Worm (Caenorhabditis elegans) whole organism, L2 larva: ENCODE data around the gene F07A11.4.

Experiments used
- C34F6.9 ChIP-seq: fragments of 150-350 bp; optimal IDR thresholded peaks from 2 replicates; lab custom pipeline; 2014; ENCODE audit warnings: missing biosample characterization, missing genetic modification characterization
- F13H6.1 ChIP-seq: sonication (generic microtip); optimal IDR thresholded peaks from 2 replicates; lab custom pipeline; 2016; ENCODE audit warnings: missing genetic modification characterization, missing compliant biosample characterization
- R02D3.7 ChIP-seq: fragments of 150-350 bp; optimal IDR thresholded peaks from 2 replicates; lab custom pipeline; 2014; ENCODE audit warnings: missing biosample characterization, missing genetic modification characterization
- Y55F3AM.14 ChIP-seq: fragments of 200-800 bp; sonication (Bioruptor generic); optimal IDR thresholded peaks from 2 replicates; lab custom pipeline; 2018; ENCODE audit warnings: mild to moderate bottlenecking, missing genetic modification characterization, missing compliant biosample characterization
- ZK546.5 ChIP-seq: sonication (generic microtip); optimal IDR thresholded peaks from 2 replicates; lab custom pipeline; 2017; ENCODE audit warnings: missing biosample characterization, missing genetic modification characterization
- alr-1 ChIP-seq: fragments of 150-350 bp; optimal IDR thresholded peaks from 2 replicates; lab custom pipeline; 2014; ENCODE audit warnings: missing biosample characterization, missing genetic modification characterization
- aly-2 ChIP-seq: fragments of 150-350 bp; optimal IDR thresholded peaks from 2 replicates; lab custom pipeline; 2014; ENCODE audit warnings: missing biosample characterization, missing genetic modification characterization
- ama-1 ChIP-seq: fragments of 150-350 bp; optimal IDR thresholded peaks from 2 replicates; lab custom pipeline; 2018; ENCODE audit warnings: inconsistent platforms
- ceh-16 ChIP-seq: fragments of 150-350 bp; optimal IDR thresholded peaks from 2 replicates; lab custom pipeline; 2014; ENCODE audit warnings: missing biosample characterization, missing genetic modification characterization
- ceh-82 ChIP-seq: fragments of 150-350 bp; optimal IDR thresholded peaks from 2 replicates; lab custom pipeline; 2014; ENCODE audit warnings: missing biosample characterization, missing genetic modification characterization
- crh-2 ChIP-seq: sonication (generic microtip); optimal IDR thresholded peaks from 2 replicates; lab custom pipeline; 2017; ENCODE audit warnings: missing biosample characterization, missing genetic modification characterization
- dmd-4 ChIP-seq: sonication (generic microtip); optimal IDR thresholded peaks from 2 replicates; lab custom pipeline; 2017; ENCODE audit warnings: missing biosample characterization, missing genetic modification characterization
- egl-27 ChIP-seq: sonication (generic microtip); optimal IDR thresholded peaks from 3 replicates; lab custom pipeline; 2017; ENCODE audit warnings: missing biosample characterization, missing genetic modification reagents, missing genetic modification characterization
- elt-1 ChIP-seq: fragments of 150-350 bp; optimal IDR thresholded peaks from 2 replicates; lab custom pipeline; 2014; ENCODE audit warnings: missing biosample characterization, missing genetic modification characterization
- elt-3 ChIP-seq: sonication (generic microtip); optimal IDR thresholded peaks from 2 replicates; lab custom pipeline; 2017; ENCODE audit warnings: missing biosample characterization, missing genetic modification characterization
- fos-1 ChIP-seq: fragments of 150-350 bp; optimal IDR thresholded peaks from 2 replicates; lab custom pipeline; 2014; ENCODE audit warnings: missing biosample characterization, missing genetic modification characterization
- gmeb-1 ChIP-seq: fragments of 150-350 bp; optimal IDR thresholded peaks from 2 replicates; lab custom pipeline; 2014; ENCODE audit warnings: missing biosample characterization, missing genetic modification characterization
- lin-11 ChIP-seq: fragments of 150-350 bp; sonication (generic microtip); optimal IDR thresholded peaks from 2 replicates; lab custom pipeline; 2014; ENCODE audit warnings: missing biosample characterization, missing genetic modification characterization, inconsistent platforms, mixed read lengths
- lin-13 ChIP-seq: fragments of 150-350 bp; optimal IDR thresholded peaks from 2 replicates; lab custom pipeline; 2014; ENCODE audit warnings: missing biosample characterization, missing genetic modification reagents, missing genetic modification characterization
- lin-39 ChIP-seq: fragments of 150-350 bp; optimal IDR thresholded peaks from 2 replicates; lab custom pipeline; 2014; ENCODE audit warnings: missing biosample characterization, missing genetic modification reagents, missing genetic modification characterization
- mab-5 ChIP-seq: fragments of 150-350 bp; optimal IDR thresholded peaks from 2 replicates; lab custom pipeline; 2014; ENCODE audit warnings: missing biosample characterization, missing genetic modification characterization
- mbf-1 ChIP-seq: sonication (generic microtip); optimal IDR thresholded peaks from 2 replicates; lab custom pipeline; 2017; ENCODE audit warnings: missing biosample characterization, missing genetic modification characterization
- nhr-10 ChIP-seq: sonication (generic microtip); optimal IDR thresholded peaks from 2 replicates; lab custom pipeline; 2017; ENCODE audit warnings: missing biosample characterization, missing genetic modification characterization
- nhr-11 ChIP-seq: fragments of 150-350 bp; optimal IDR thresholded peaks from 2 replicates; lab custom pipeline; 2014; ENCODE audit warnings: missing biosample characterization, missing genetic modification characterization
- nhr-12 ChIP-seq: fragments of 150-350 bp; optimal IDR thresholded peaks from 2 replicates; lab custom pipeline; 2014; ENCODE audit warnings: missing biosample characterization, missing genetic modification characterization
- nhr-129 ChIP-seq: fragments of 150-350 bp; optimal IDR thresholded peaks from 2 replicates; lab custom pipeline; 2014; ENCODE audit warnings: missing biosample characterization, missing genetic modification characterization
- nhr-21 ChIP-seq: fragments of 150-350 bp; optimal IDR thresholded peaks from 2 replicates; lab custom pipeline; 2014; ENCODE audit warnings: missing biosample characterization, missing genetic modification characterization
- nhr-23 ChIP-seq: fragments of 150-350 bp; optimal IDR thresholded peaks from 2 replicates; lab custom pipeline; 2014; ENCODE audit warnings: missing biosample characterization, missing genetic modification reagents, missing genetic modification characterization
- nhr-237 ChIP-seq: fragments of 150-350 bp; optimal IDR thresholded peaks from 2 replicates; lab custom pipeline; 2014; ENCODE audit warnings: missing biosample characterization, missing genetic modification characterization
- nhr-25 ChIP-seq: fragments of 150-350 bp; sonication (generic microtip); optimal IDR thresholded peaks from 3 replicates; lab custom pipeline; 2014; ENCODE audit warnings: missing biosample characterization, missing genetic modification characterization
- nhr-6 ChIP-seq: fragments of 150-350 bp; optimal IDR thresholded peaks from 2 replicates; lab custom pipeline; 2014; ENCODE audit warnings: missing biosample characterization, missing genetic modification characterization
- nhr-77 ChIP-seq: fragments of 150-350 bp; optimal IDR thresholded peaks from 2 replicates; lab custom pipeline; 2014; ENCODE audit warnings: missing biosample characterization, missing genetic modification characterization
- peb-1 ChIP-seq: fragments of 150-350 bp; optimal IDR thresholded peaks from 2 replicates; lab custom pipeline; 2014; ENCODE audit warnings: missing biosample characterization, missing genetic modification characterization
- sem-4 ChIP-seq: fragments of 150-350 bp; optimal IDR thresholded peaks from 2 replicates; lab custom pipeline; 2014; ENCODE audit warnings: missing biosample characterization, missing genetic modification reagents, missing genetic modification characterization
- skn-1 ChIP-seq: sonication (generic microtip); optimal IDR thresholded peaks from 2 replicates; lab custom pipeline; 2017; ENCODE audit warnings: missing biosample characterization, missing genetic modification characterization
- sma-3 ChIP-seq: sonication (generic microtip); optimal IDR thresholded peaks from 2 replicates; lab custom pipeline; 2016; ENCODE audit warnings: missing genetic modification reagents, missing genetic modification characterization, missing compliant biosample characterization
- sma-9 ChIP-seq, 2 experiments: fragments of 150-350 bp in 1 of 2; sonication (generic microtip) in 1 of 2; optimal IDR thresholded peaks; 2 replicates each; lab custom pipeline; 2014 to 2016; ENCODE audit warnings: missing genetic modification characterization in 2 of 2, mild to moderate bottlenecking in 1 of 2, missing biosample characterization in 1 of 2, missing compliant biosample characterization in 1 of 2, missing genetic modification reagents in 1 of 2, moderate library complexity in 1 of 2
- snpc-4 ChIP-seq: fragments of 150-350 bp; optimal IDR thresholded peaks from 2 replicates; lab custom pipeline; 2014; ENCODE audit warnings: missing biosample characterization, missing genetic modification characterization
- unc-39 ChIP-seq: fragments of 150-350 bp; optimal IDR thresholded peaks from 2 replicates; lab custom pipeline; 2014; ENCODE audit warnings: missing biosample characterization, missing genetic modification characterization
- unc-55 ChIP-seq: fragments of 150-350 bp; sonication (generic microtip); optimal IDR thresholded peaks from 3 replicates; lab custom pipeline; 2014; ENCODE audit warnings: missing biosample characterization, missing genetic modification reagents, missing genetic modification characterization
- zag-1 ChIP-seq: fragments of 150-350 bp; optimal IDR thresholded peaks from 2 replicates; lab custom pipeline; 2014; ENCODE audit warnings: missing biosample characterization, missing genetic modification characterization
- ztf-1 ChIP-seq: fragments of 200-800 bp; sonication (Bioruptor generic); conservative IDR thresholded peaks from 2 replicates; pipeline ENCODE4 v1.3.6; 2022; ENCODE audit warnings: missing genetic modification characterization, missing compliant biosample characterization
- ztf-11 ChIP-seq: sonication (generic microtip); optimal IDR thresholded peaks from 2 replicates; lab custom pipeline; 2017; ENCODE audit warnings: missing biosample characterization, missing genetic modification characterization
- ztf-4 ChIP-seq: fragments of 150-350 bp; optimal IDR thresholded peaks from 2 replicates; lab custom pipeline; 2014; ENCODE audit warnings: missing biosample characterization, missing genetic modification characterization

F07A11.4 gene

ce11 chrII:11566970-11567711 is 33.7 kb upstream of the F07A11.4 start, which contains the start of gene F54D5.5:
Gene F54D5.5, minus strand, starts transcription at chrII:11567020.
- TF ChIP-seq ZK546.5 (tag; lab: Kevin White, UChicago) = no peak
- no peak for TF ChIP-seq ztf-11 (tag; lab: Kevin White, UChicago)
- no peak for TF ChIP-seq lin-13
- no peak for TF ChIP-seq nhr-25 (tag; lab: Kevin White, UChicago)
- TF ChIP-seq nhr-12 (tag; lab: Kevin White, UChicago) = no peak
- TF ChIP-seq peb-1 (tag; lab: Kevin White, UChicago) = no peak
- TF ChIP-seq fos-1 (tag; lab: Kevin White, UChicago) = no peak
- TF ChIP-seq mab-5 (tag; lab: Kevin White, UChicago) = peak; percentile 2
- TF ChIP-seq ceh-82 (tag; lab: Kevin White, UChicago) = no peak
- no peak for TF ChIP-seq ztf-1 (GFP tag; lab: Robert Waterston, UW)
- no peak for TF ChIP-seq ztf-4
- TF ChIP-seq lin-39 (tag; lab: Kevin White, UChicago) = peak; percentile 77
- no peak for TF ChIP-seq zag-1
- no peak for TF ChIP-seq egl-27 (tag; lab: Kevin White, UChicago)
- TF ChIP-seq sem-4 (tag; lab: Kevin White, UChicago) = no peak
- no peak for TF ChIP-seq crh-2 (tag; lab: Kevin White, UChicago)
- no peak for TF ChIP-seq elt-1
- TF ChIP-seq mbf-1 = no peak
- peak; percentile 54 for TF ChIP-seq nhr-129
- TF ChIP-seq snpc-4 (tag; lab: Kevin White, UChicago) = no peak
- TF ChIP-seq F13H6.1 (tag; lab: Kevin White, UChicago) = peak; percentile 5
- TF ChIP-seq dmd-4 (tag; lab: Kevin White, UChicago) = no peak
- TF ChIP-seq lin-11 (tag; lab: Kevin White, UChicago) = peak; percentile 33
- TF ChIP-seq alr-1 (tag; lab: Kevin White, UChicago) = no peak
- TF ChIP-seq nhr-21 (tag; lab: Kevin White, UChicago) = no peak
- TF ChIP-seq sma-9 (GFP tag; optimal IDR thresholded peaks at IDR 0.05; lab: Kevin White, UChicago) = no peak
- TF ChIP-seq sma-9 (tag; optimal IDR thresholded peaks at IDR 0.05; lab: Kevin White, UChicago) = no peak
- TF ChIP-seq sma-3 = no peak
- TF ChIP-seq aly-2 = no peak
- TF ChIP-seq skn-1 = no peak
- TF ChIP-seq nhr-237 (tag; lab: Kevin White, UChicago) = no peak
- TF ChIP-seq nhr-6 = no peak
- no peak for TF ChIP-seq elt-3 (tag; lab: Kevin White, UChicago)
- TF ChIP-seq R02D3.7 (tag; lab: Kevin White, UChicago) = no peak
- no peak for TF ChIP-seq gmeb-1
- TF ChIP-seq ama-1 (lab: Kevin White, UChicago) = no peak
- no peak for TF ChIP-seq ceh-16 (tag; lab: Kevin White, UChicago)
- peak; percentile 34 for TF ChIP-seq unc-55 (GFP tag; lab: Kevin White, UChicago)
- no peak for TF ChIP-seq nhr-23 (tag; lab: Kevin White, UChicago)
- TF ChIP-seq nhr-11 (tag; lab: Kevin White, UChicago) = no peak
- TF ChIP-seq unc-39 = no peak
- TF ChIP-seq nhr-77 (tag; lab: Kevin White, UChicago) = no peak
- TF ChIP-seq nhr-10 (tag; lab: Kevin White, UChicago) = no peak
- no peak for TF ChIP-seq Y55F3AM.14 (GFP tag; lab: Kevin White, UChicago)
- peak; percentile 7 for TF ChIP-seq C34F6.9
- TF ChIP-seq, all 48 proteins: peak for 7

DNA sequence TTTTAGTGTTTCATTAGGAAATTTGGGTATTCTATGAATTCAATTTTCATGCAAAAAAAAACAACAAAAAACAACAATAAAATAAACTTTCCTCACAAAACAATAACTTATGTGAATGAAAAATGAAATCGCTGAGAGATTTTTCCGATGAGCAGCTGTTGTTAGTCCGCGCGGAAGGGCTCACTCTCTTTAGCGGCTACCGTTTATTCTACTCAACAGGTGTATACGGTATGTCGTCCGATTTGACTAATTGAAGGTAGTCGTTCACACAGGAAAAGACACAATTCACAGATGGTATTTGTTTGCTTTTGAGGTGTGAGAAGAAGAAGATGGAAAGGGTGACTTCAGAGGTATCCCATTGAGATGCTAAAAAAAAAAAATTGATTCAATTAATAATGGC is 32.1 kb upstream of the F07A11.4 start:
- TF ChIP-seq sma-3 (no peak), F13H6.1 (tag; lab: Kevin White, UChicago) (no peak), ztf-11 (tag; lab: Kevin White, UChicago) (no peak), nhr-237 (tag; lab: Kevin White, UChicago) (no peak)
